Fruit fly (Drosophila melanogaster): ENCODE data around the gene msl-2.

The msl-2 gene

DNA sequence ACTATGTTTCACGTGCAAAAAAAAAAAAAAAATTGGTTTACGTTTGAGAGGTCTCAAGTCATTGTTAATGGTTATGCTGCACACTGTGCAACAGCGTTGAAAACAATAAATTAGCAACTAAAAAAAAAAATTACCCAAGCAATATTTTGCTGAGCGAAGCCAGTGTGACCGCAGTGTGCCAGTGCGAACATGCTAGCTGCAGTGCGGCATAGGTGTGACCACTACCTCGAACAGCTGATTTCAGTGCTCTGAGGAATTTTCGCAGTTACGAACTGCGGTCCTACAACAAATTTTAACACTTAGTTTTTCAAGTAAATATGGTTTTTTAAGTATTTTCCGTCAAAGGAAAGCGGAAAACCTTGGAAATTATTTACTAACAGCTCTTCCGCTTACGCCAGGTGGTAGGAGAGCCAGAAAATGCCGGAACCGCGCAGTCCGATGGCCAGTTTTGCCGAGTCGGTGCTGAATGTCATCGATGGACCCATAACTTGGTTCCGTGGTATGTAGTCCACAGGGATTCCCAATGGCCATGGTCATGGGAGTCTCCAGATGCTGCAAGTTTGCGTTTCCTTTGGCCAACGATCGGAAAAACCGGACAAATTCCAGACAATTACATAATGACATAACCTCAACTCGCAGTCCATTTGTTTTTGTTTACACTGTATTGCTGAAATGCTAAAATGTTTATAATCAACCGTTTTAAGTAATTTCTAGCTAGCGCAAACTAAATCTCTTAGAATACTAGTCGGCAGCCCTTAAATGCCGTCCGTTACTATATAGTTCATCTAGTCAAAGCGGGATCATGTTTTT, at the start of gene msl-2, which contains the start of gene ND-PDSW:
Gene msl-2, minus strand, starts transcription at position 195 of the 810 bp plus-strand sequence.
Gene ND-PDSW, plus strand, starts transcription at position 240 of the 810 bp plus-strand sequence.
- TF ChIP-seq Jra (GFP tag; optimal IDR thresholded peaks at IDR 0.05): no peak
- no peak for TF ChIP-seq Rel (GFP tag; optimal IDR thresholded peaks at IDR 0.05)
- TF ChIP-seq Rel (tag; optimal IDR thresholded peaks at IDR 0.05): peak; percentile 18

DNA sequence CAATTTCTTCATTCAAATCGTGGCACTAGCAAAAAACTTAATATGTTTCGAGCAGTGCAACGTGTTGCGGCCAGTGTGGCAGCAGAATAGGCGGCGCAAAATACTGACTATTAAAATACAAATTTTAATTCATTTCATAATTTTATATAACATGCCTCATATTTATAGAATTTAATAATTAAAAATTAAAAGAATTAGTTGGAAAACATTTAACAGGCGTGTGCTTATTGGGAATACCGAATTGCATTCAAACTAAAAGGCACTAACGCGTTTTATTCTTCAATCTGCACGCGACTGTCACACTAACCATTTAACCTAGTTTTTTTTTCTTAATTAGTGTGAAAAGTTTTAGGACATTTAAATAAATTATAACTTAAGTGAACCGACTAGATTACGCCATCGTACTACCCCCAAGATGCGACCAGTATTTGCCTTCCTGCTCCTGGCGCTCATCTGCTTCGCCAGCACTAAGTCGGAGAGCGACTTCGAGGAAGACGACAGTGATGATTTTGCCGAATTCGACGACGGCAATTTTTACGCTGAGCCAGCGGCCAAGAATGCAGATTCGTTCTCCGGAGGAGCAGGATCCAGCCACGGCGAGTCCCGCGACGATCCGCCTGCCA, 48.8 kb upstream of the msl-2 start, which contains the start of the genes LeuRS and CG17593:
Gene LeuRS, minus strand, starts transcription at position 88 of the 623 bp plus-strand sequence.
Gene CG17593, plus strand, starts transcription at position 304 of the 623 bp plus-strand sequence.
- TF ChIP-seq HLH106 (tag; optimal IDR thresholded peaks at IDR 0.05) (no peak), Myc (optimal IDR thresholded peaks at IDR 0.05) (peak; percentile 33)

DNA sequence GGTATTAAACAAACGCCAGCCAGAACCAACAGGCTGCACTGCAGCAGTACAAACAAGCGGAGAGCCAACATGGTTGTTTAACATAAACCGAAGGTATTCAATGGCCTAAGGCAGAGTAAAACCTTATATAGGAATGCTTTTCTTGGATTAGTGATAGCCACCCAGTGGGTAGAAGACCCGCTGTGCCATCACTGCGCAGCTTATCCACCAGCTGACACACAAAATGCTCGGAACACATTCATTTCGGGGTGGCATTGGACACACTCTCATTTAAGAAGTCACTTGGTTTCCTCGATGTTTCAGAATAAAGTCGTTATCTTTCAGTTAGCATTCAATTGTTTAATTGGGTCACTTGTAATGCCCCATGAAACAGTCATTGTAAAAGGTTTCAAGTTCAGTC, 44.1 kb upstream of the msl-2 start, which contains the start of gene CG31954:
Gene CG31954, minus strand, starts transcription at position 101 of the 400 bp plus-strand sequence.
- TF ChIP-seq Hr83 (GFP tag; optimal IDR thresholded peaks at IDR 0.05; ENCODE audit: poor library complexity, severe bottlenecking) (no peak), dsf (GFP tag; optimal IDR thresholded peaks at IDR 0.05; ENCODE audit: borderline replicate concordance) (no peak), tai (GFP tag; optimal IDR thresholded peaks at IDR 0.05) (no peak), CG9705 (GFP tag; optimal IDR thresholded peaks at IDR 0.05) (no peak), Abd-B (GFP tag; optimal IDR thresholded peaks at IDR 0.05) (no peak), woc (GFP tag; optimal IDR thresholded peaks at IDR 0.05) (no peak)

DNA sequence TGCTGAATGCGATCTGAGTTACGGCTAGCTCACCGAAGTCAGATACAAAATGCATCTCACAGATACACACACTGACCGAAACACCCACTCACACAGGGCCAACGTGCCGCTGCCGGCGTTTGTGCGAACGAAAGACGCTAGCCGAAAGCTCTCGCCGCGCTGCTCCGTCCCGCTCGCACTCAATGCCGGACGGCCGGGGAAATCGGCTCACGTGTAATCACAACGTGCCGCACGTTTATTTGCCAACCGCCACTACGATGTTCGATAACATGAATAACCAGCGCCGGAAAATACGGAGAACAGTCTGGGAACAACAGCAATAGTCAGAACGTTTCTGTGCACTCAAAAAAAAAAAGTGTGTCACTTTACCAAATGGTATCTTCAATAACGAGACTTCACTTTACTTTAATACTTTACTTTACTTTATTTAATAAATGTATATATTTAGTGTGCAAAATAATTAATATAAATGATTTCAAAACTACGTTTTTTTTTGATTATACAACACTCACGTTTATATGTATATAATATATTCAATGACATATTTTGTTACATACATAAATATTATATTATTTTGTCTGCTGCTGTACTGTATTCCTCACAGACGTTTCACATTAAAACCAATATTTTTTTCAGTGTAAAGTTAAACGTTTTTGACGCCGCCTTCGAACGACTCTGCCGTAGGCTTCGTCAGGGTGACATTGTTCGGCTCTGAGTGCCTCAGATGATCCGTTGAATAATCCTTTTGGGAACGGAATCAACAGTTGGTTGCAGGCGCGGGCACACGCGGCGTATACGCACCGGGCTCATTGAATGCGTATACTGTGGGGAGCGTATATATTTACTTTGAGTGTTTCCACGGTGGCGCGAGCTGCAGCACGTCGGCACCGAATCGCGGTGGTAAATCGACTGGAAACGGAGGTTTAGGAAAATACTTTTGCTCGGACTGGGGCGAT, 41.6 kb upstream of the msl-2 start, which contains the start of gene tim:
Gene tim, minus strand, starts transcription at position 911 of the 956 bp plus-strand sequence.
- TF ChIP-seq lola (GFP tag; optimal IDR thresholded peaks at IDR 0.05) (no peak), N (GFP tag; optimal IDR thresholded peaks at IDR 0.05) (no peak), h (GFP tag; optimal IDR thresholded peaks at IDR 0.05) (no peak), sage (GFP tag; optimal IDR thresholded peaks at IDR 0.05) (no peak), Hr78 (GFP tag; optimal IDR thresholded peaks at IDR 0.05) (no peak), usp (GFP tag; optimal IDR thresholded peaks at IDR 0.05) (no peak), Jra (GFP tag; optimal IDR thresholded peaks at IDR 0.05) (no peak), pan (optimal IDR thresholded peaks at IDR 0.05) (no peak), Dfd (GFP tag; optimal IDR thresholded peaks at IDR 0.05) (no peak), jim (GFP tag; optimal IDR thresholded peaks at IDR 0.05) (no peak), Rel (GFP tag; optimal IDR thresholded peaks at IDR 0.05) (no peak), Rel (tag; optimal IDR thresholded peaks at IDR 0.05) (no peak), CrebA (GFP tag; optimal IDR thresholded peaks at IDR 0.05; ENCODE audit: borderline replicate concordance) (no peak), tai (GFP tag; optimal IDR thresholded peaks at IDR 0.05) (no peak), br (GFP tag; optimal IDR thresholded peaks at IDR 0.05) (no peak), Sp1 (GFP tag; optimal IDR thresholded peaks at IDR 0.05) (no peak), dsf (GFP tag; optimal IDR thresholded peaks at IDR 0.05; ENCODE audit: borderline replicate concordance) (no peak), Vsx2 (GFP tag; optimal IDR thresholded peaks at IDR 0.05; ENCODE audit: partially characterized antibody) (no peak)

DNA sequence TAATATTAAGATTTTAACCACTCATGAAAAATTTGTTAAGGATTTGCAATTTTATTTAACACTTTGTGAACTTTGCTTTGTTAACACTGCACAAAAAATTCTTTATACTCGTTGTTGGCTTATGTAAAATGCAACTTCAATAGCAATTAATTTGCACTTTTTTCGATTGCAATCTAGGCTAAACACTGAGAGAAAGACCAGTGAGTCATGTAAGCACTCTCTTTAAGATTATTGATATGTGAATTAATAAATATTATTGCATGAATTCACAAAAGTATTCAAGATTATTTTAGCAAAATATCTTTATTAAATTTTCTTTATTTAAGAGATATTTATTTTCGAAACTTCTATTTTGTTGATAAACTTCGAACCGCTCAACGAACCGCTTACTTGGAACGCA, 40.9 kb upstream of the msl-2 start:
- TF ChIP-seq Abd-B (GFP tag; optimal IDR thresholded peaks at IDR 0.05) (no peak), Myc (optimal IDR thresholded peaks at IDR 0.05) (no peak), br (GFP tag; optimal IDR thresholded peaks at IDR 0.05) (no peak), h (GFP tag; optimal IDR thresholded peaks at IDR 0.05) (no peak), CrebA (GFP tag; optimal IDR thresholded peaks at IDR 0.05; ENCODE audit: borderline replicate concordance) (no peak), Hr83 (GFP tag; optimal IDR thresholded peaks at IDR 0.05; ENCODE audit: poor library complexity, severe bottlenecking) (no peak), sage (GFP tag; optimal IDR thresholded peaks at IDR 0.05) (no peak), ey (GFP tag; optimal IDR thresholded peaks at IDR 0.05) (no peak)

DNA sequence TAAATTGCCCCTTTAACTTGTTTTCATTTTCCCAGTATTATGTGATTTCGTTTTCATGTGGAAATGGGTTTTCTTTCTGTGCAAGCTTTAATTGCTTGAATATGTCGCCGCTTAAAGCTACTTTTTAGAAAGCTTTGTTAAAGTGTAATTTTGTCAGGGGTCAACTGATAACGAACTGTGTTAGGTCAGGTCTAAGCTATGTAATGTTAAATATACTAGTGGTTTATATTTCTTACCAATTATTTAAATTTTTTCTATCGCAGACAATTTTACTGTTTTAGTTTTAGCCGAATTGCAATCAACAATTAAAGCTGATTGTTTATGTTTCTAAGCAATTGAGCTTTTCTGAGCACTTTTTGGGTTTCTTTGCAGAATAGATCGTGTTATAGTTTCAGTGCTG, 40.4 kb upstream of the msl-2 start:
- TF ChIP-seq Sp1 (GFP tag; optimal IDR thresholded peaks at IDR 0.05): no peak
- no peak for TF ChIP-seq fru (GFP tag; optimal IDR thresholded peaks at IDR 0.05)
- no peak for TF ChIP-seq Dfd (GFP tag; optimal IDR thresholded peaks at IDR 0.05)
- TF ChIP-seq Hr83 (GFP tag; optimal IDR thresholded peaks at IDR 0.05; ENCODE audit: poor library complexity, severe bottlenecking): no peak
- no peak for TF ChIP-seq sage (GFP tag; optimal IDR thresholded peaks at IDR 0.05)
- TF ChIP-seq N (GFP tag; optimal IDR thresholded peaks at IDR 0.05): no peak
- no peak for TF ChIP-seq CrebA (GFP tag; optimal IDR thresholded peaks at IDR 0.05; ENCODE audit: borderline replicate concordance)
- TF ChIP-seq psq (GFP tag; optimal IDR thresholded peaks at IDR 0.05): no peak
- TF ChIP-seq Hr78 (GFP tag; optimal IDR thresholded peaks at IDR 0.05): no peak
- no peak for TF ChIP-seq Abd-B (GFP tag; optimal IDR thresholded peaks at IDR 0.05)
- TF ChIP-seq dl (GFP tag; optimal IDR thresholded peaks at IDR 0.05; ENCODE audit: insufficient read depth in 1 of 2, partially characterized antibody in 2 of 2): no peak
- no peak for TF ChIP-seq OdsH (GFP tag; optimal IDR thresholded peaks at IDR 0.05)
- TF ChIP-seq br (GFP tag; optimal IDR thresholded peaks at IDR 0.05): no peak
- no peak for TF ChIP-seq Dif (GFP tag; optimal IDR thresholded peaks at IDR 0.05; ENCODE audit: partially characterized antibody)
- TF ChIP-seq rgr (GFP tag; optimal IDR thresholded peaks at IDR 0.05): no peak
- TF ChIP-seq woc (GFP tag; optimal IDR thresholded peaks at IDR 0.05): no peak
- no peak for TF ChIP-seq pan (optimal IDR thresholded peaks at IDR 0.05)
- TF ChIP-seq usp (GFP tag; optimal IDR thresholded peaks at IDR 0.05): no peak
- no peak for TF ChIP-seq Myc (optimal IDR thresholded peaks at IDR 0.05)

Data from whole organism, wandering third instar larva.